Worm (Caenorhabditis elegans): ENCODE results near the gene pri-1.

DNA sequence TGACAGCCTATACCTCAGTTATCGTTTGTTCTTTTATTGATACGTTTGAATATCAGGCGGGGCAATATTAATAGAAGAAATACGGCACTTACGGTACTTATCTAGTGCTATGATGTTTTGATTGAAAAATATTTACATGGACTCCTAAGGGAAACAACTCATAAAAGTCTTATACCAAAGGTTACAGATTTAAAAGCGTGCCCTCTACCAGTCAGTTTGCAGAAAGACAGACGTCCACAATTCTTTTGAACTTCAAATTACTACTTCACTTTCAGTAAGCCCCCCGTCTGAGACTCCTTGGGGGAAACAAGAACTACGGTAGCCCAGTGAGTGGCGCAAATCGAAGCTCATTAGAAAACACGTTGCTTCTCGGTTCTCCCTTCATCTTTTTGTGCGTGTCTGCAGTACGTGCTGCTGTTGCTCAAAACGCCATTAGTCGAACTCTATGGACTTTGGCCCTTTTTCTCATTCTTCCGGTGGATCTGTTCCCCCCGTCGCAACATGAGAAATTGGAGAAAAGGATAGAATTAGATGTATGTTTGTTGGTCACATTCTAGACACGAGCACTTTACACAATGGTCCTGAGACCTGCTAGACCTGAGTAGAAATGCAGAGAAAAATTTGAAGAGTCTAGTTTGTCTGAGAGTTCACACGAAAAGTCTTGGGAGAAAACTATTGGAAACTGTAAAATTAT is 48.3 kb upstream of the pri-1 start:
- no peak for TF ChIP-seq mes-4 (tag; optimal IDR thresholded peaks at IDR 0.05)
- TF ChIP-seq F52B5.7 (tag; optimal IDR thresholded peaks at IDR 0.05), result no peak
- no peak for TF ChIP-seq gei-17 (GFP tag; optimal IDR thresholded peaks at IDR 0.05)
- no peak for TF ChIP-seq ztf-22 (GFP tag; optimal IDR thresholded peaks at IDR 0.05)
- TF ChIP-seq F39B2.1 (GFP tag; IDR thresholded peaks at IDR 0.05), result no peak
- TF ChIP-seq somi-1 (GFP tag; optimal IDR thresholded peaks at IDR 0.05), result no peak
- TF ChIP-seq sdz-38 (tag; optimal IDR thresholded peaks at IDR 0.05), result no peak
- TF ChIP-seq akir-1 (GFP tag; optimal IDR thresholded peaks at IDR 0.05), result no peak
- TF ChIP-seq lin-26 (GFP tag; IDR thresholded peaks at IDR 0.05), result no peak
- TF ChIP-seq ceh-91 (GFP tag; IDR thresholded peaks at IDR 0.05), result no peak

Measured in whole organism, young adult.